Fruit fly (Drosophila melanogaster) whole organism, prepupa: ENCODE measurements around the gene CG7720.

Experiments
- CG10631 ChIP-seq: fragments of 200-800 bp; sonication (Bioruptor generic); optimal IDR thresholded peaks from 2 replicates; lab custom pipeline; 2016; ENCODE audit warnings: missing biosample characterization, missing genetic modification characterization
- CG10669 ChIP-seq: fragments of 200-800 bp; sonication (Bioruptor generic); optimal IDR thresholded peaks from 3 replicates; lab custom pipeline; 2018; ENCODE audit warnings: missing biosample characterization, mild to moderate bottlenecking, missing genetic modification characterization, moderate library complexity
- CG15336 ChIP-seq: fragments of 200-800 bp; sonication (Bioruptor generic); IDR thresholded peaks from 2 replicates; pipeline ENCODE4 v1.3.6; 2022; ENCODE audit warnings: missing biosample characterization, missing genetic modification characterization
- CG1621 ChIP-seq: fragments of 200-800 bp; sonication (Bioruptor generic); optimal IDR thresholded peaks from 3 replicates; lab custom pipeline; 2018; ENCODE audit warnings: missing biosample characterization, mild to moderate bottlenecking, missing genetic modification characterization
- CG3032 ChIP-seq: fragments of 200-800 bp; optimal IDR thresholded peaks from 2 replicates; lab custom pipeline; 2019; ENCODE audit warnings: missing biosample characterization, mild to moderate bottlenecking, missing genetic modification characterization, moderate library complexity
- CG31627 ChIP-seq: fragments of 200-800 bp; sonication (Bioruptor generic); optimal IDR thresholded peaks from 3 replicates; lab custom pipeline; 2016; ENCODE audit warnings: missing biosample characterization, missing genetic modification characterization
- CG32006 ChIP-seq: fragments of 200-800 bp; sonication (Bioruptor generic); optimal IDR thresholded peaks from 3 replicates; lab custom pipeline; 2017; ENCODE audit warnings: missing biosample characterization, mild to moderate bottlenecking, missing genetic modification characterization
- CG34406 ChIP-seq: fragments of 200-800 bp; sonication (Bioruptor generic); optimal IDR thresholded peaks from 3 replicates; lab custom pipeline; 2016; ENCODE audit warnings: missing biosample characterization, missing genetic modification characterization
- CG3919 ChIP-seq: fragments of 200-800 bp; sonication (Bioruptor generic); optimal IDR thresholded peaks from 3 replicates; lab custom pipeline; 2016; ENCODE audit warnings: missing biosample characterization, missing genetic modification characterization
- CG4318 ChIP-seq: fragments of 200-800 bp; sonication (Bioruptor generic); optimal IDR thresholded peaks from 3 replicates; lab custom pipeline; 2017; ENCODE audit warnings: missing biosample characterization, mild to moderate bottlenecking, missing genetic modification characterization
- CG6163 ChIP-seq: fragments of 200-800 bp; sonication (Bioruptor generic); IDR thresholded peaks from 3 replicates; pipeline ENCODE4 v1.3.6; 2022; ENCODE audit warnings: missing biosample characterization, missing genetic modification characterization
- CG6276 ChIP-seq: fragments of 200-800 bp; sonication (Bioruptor generic); optimal IDR thresholded peaks from 2 replicates; lab custom pipeline; 2017; ENCODE audit warnings: missing biosample characterization, mild to moderate bottlenecking, missing genetic modification characterization
- CG6808 ChIP-seq: fragments of 200-800 bp; sonication (Bioruptor generic); optimal IDR thresholded peaks from 3 replicates; lab custom pipeline; 2017; ENCODE audit warnings: missing biosample characterization, missing genetic modification characterization, mild to moderate bottlenecking, moderate library complexity, missing genetic modification reagents
- Eip75B ChIP-seq: fragments of 200-800 bp; sonication (Bioruptor generic); optimal IDR thresholded peaks from 3 replicates; lab custom pipeline; 2016; ENCODE audit warnings: missing biosample characterization, missing genetic modification characterization
- Eip78C ChIP-seq: fragments of 200-800 bp; sonication (Bioruptor generic); peaks from one replicate; lab custom pipeline; 2016; ENCODE audit warnings: missing biosample characterization, missing genetic modification characterization
- Eip93F ChIP-seq: fragments of 200-800 bp; sonication (Bioruptor generic); optimal IDR thresholded peaks from 2 replicates; lab custom pipeline; 2016; ENCODE audit warnings: missing biosample characterization, mild to moderate bottlenecking, missing genetic modification characterization
- Ets21C ChIP-seq: fragments of 200-800 bp; sonication (Bioruptor generic); optimal IDR thresholded peaks from 3 replicates; lab custom pipeline; 2016; ENCODE audit warnings: missing biosample characterization, missing genetic modification characterization
- Gug ChIP-seq: fragments of 200-800 bp; sonication (Bioruptor generic); IDR thresholded peaks from 2 replicates; pipeline ENCODE4 v1.3.6; 2022; ENCODE audit warnings: missing biosample characterization, missing genetic modification characterization
- Hr38 ChIP-seq: sonication (Bioruptor generic); optimal IDR thresholded peaks from 2 replicates; lab custom pipeline; 2016; ENCODE audit warnings: missing biosample characterization, missing genetic modification characterization
- Hr39 ChIP-seq: fragments of 200-800 bp; sonication (Bioruptor generic); optimal IDR thresholded peaks from 2 replicates; lab custom pipeline; 2016; ENCODE audit warnings: missing biosample characterization, missing genetic modification characterization
- Hr4 ChIP-seq: fragments of 200-800 bp; sonication (Bioruptor generic); optimal IDR thresholded peaks from 3 replicates; lab custom pipeline; 2016; ENCODE audit warnings: missing biosample characterization, missing genetic modification characterization
- Lpt ChIP-seq: fragments of 200-800 bp; sonication (Bioruptor generic); optimal IDR thresholded peaks from 3 replicates; lab custom pipeline; 2016; ENCODE audit warnings: missing biosample characterization, missing genetic modification characterization
- Met ChIP-seq: fragments of 200-800 bp; sonication (Bioruptor generic); optimal IDR thresholded peaks from 3 replicates; lab custom pipeline; 2016; ENCODE audit warnings: missing biosample characterization, missing genetic modification characterization
- OdsH ChIP-seq: fragments of 200-800 bp; sonication (Bioruptor generic); optimal IDR thresholded peaks from 3 replicates; lab custom pipeline; 2016; ENCODE audit warnings: missing biosample characterization, missing genetic modification characterization
- Smox ChIP-seq: fragments of 200-800 bp; sonication (Bioruptor generic); optimal IDR thresholded peaks from 3 replicates; lab custom pipeline; 2016; ENCODE audit warnings: missing biosample characterization, missing genetic modification characterization
- Sox102F ChIP-seq: fragments of 200-800 bp; sonication (Bioruptor generic); optimal IDR thresholded peaks from 2 replicates; lab custom pipeline; 2016; ENCODE audit warnings: missing biosample characterization, mild to moderate bottlenecking, missing genetic modification characterization
- Sox14 ChIP-seq: fragments of 200-800 bp; sonication (Bioruptor generic); optimal IDR thresholded peaks from 3 replicates; lab custom pipeline; 2016; ENCODE audit warnings: missing biosample characterization, missing genetic modification characterization
- Sox15 ChIP-seq: fragments of 200-800 bp; sonication (Bioruptor generic); optimal IDR thresholded peaks from 3 replicates; lab custom pipeline; 2016; ENCODE audit warnings: missing biosample characterization, missing genetic modification characterization
- achi ChIP-seq: fragments of 200-800 bp; sonication (Bioruptor generic); optimal IDR thresholded peaks from 3 replicates; lab custom pipeline; 2016; ENCODE audit warnings: missing biosample characterization, missing genetic modification characterization
- acj6 ChIP-seq: fragments of 200-800 bp; sonication (Bioruptor generic); optimal IDR thresholded peaks from 3 replicates; lab custom pipeline; 2016; ENCODE audit warnings: missing biosample characterization, missing genetic modification characterization
- cyc ChIP-seq: fragments of 200-800 bp; sonication (Bioruptor generic); optimal IDR thresholded peaks from 3 replicates; lab custom pipeline; 2016; ENCODE audit warnings: missing biosample characterization, missing genetic modification characterization
- eg ChIP-seq: fragments of 200-800 bp; sonication (Bioruptor generic); IDR thresholded peaks from 3 replicates; pipeline ENCODE4 v1.3.6; 2022; ENCODE audit warnings: missing biosample characterization, missing genetic modification characterization
- fd85E ChIP-seq: fragments of 200-800 bp; sonication (Bioruptor generic); optimal IDR thresholded peaks from 3 replicates; lab custom pipeline; 2016; ENCODE audit warnings: missing biosample characterization, missing genetic modification characterization
- fkh ChIP-seq: fragments of 200-800 bp; sonication (Bioruptor generic); optimal IDR thresholded peaks from 3 replicates; lab custom pipeline; 2017; ENCODE audit warnings: missing biosample characterization, mild to moderate bottlenecking, missing genetic modification characterization, moderate library complexity
- lz ChIP-seq: fragments of 200-800 bp; sonication (Bioruptor generic); optimal IDR thresholded peaks from 3 replicates; lab custom pipeline; 2016; ENCODE audit warnings: missing biosample characterization, missing genetic modification characterization
- net ChIP-seq: fragments of 200-800 bp; sonication (Bioruptor generic); optimal IDR thresholded peaks from 3 replicates; lab custom pipeline; 2016; ENCODE audit warnings: missing biosample characterization, missing genetic modification characterization
- pdm3 ChIP-seq: fragments of 200-800 bp; sonication (Bioruptor generic); optimal IDR thresholded peaks from 3 replicates; lab custom pipeline; 2016; ENCODE audit warnings: missing biosample characterization, missing genetic modification characterization
- salr ChIP-seq, 2 experiments: fragments of 200-800 bp; sonication (Bioruptor generic); optimal IDR thresholded peaks; 3 replicates each; lab custom pipeline; 2016 to 2018; ENCODE audit warnings: missing biosample characterization in 2 of 2, missing genetic modification characterization in 2 of 2, mild to moderate bottlenecking in 1 of 2
- ss ChIP-seq, 2 experiments: fragments of 200-800 bp; sonication (Bioruptor generic); optimal IDR thresholded peaks; 2 replicates in 1 of 2; 3 replicates in 1 of 2; lab custom pipeline; 2017 to 2018; ENCODE audit warnings: mild to moderate bottlenecking in 2 of 2, missing biosample characterization in 2 of 2, missing genetic modification characterization in 2 of 2, moderate library complexity in 1 of 2
- topi ChIP-seq: fragments of 200-800 bp; sonication (Bioruptor generic); optimal IDR thresholded peaks from 3 replicates; lab custom pipeline; 2016; ENCODE audit warnings: missing biosample characterization, missing genetic modification characterization
- vri ChIP-seq: fragments of 200-800 bp; sonication (Bioruptor generic); optimal IDR thresholded peaks from 3 replicates; lab custom pipeline; 2016; ENCODE audit warnings: missing biosample characterization, mild to moderate bottlenecking, missing genetic modification characterization

Gene CG7720

DNA sequence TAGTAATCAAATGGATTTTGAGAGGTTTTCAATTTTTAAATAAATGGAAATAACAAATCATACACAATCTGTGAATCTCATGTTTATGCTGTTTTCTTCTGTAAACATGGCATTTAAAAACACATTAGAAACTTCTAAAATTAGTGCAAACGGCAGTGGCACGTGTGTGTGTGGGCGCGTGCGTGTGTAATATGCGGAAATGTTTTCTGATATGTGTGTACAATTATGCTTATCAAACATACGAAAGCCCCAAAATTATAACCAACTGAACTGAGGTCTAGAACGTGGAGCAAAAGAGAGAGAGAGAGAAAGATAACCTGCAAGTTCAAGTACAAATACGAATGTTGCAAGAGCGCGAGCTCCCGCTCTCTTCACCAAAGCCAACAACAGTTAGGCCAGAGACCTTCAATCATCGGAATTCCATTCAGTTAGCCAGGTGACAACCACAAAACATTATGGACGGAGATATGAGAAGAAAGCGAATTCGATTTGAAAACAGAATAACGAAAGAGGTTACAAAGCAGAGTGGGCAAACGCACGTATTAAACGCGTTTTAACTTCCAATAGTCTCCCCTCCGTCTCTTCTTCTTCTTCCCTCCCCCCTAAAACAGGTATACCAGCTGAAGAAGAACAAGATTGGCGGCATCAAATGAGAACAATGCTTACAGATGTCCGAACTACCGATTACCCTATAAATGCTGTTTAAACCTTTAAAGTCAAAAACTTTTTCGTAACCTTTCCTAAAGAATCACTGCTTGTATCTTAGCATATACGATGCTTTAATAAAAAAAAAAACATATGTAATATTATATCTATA lies 53.7 kb downstream of the CG7720 start (continued):
- TF ChIP-seq CG10669 (GFP tag; lab: Kevin White, UChicago) (peak; percentile 87), CG31627 (GFP tag; lab: Kevin White, UChicago) (peak; percentile 94), achi (GFP tag; lab: Kevin White, UChicago) (peak; percentile 93), acj6 (peak; percentile 93), eg (GFP tag; lab: Robert Waterston, UW) (peak; percentile 95), CG10631 (GFP tag; lab: Kevin White, UChicago) (peak; percentile 94), CG6163 (GFP tag; lab: Robert Waterston, UW) (peak; percentile 96), cyc (GFP tag; lab: Kevin White, UChicago) (peak; percentile 95), ss (GFP tag; optimal IDR thresholded peaks at IDR 0.05; lab: Kevin White, UChicago) (peak; percentile 80 to 84), OdsH (GFP tag; lab: Kevin White, UChicago) (peak; percentile 95), Hr39 (GFP tag; lab: Kevin White, UChicago) (peak; percentile 91), Eip75B (GFP tag; lab: Kevin White, UChicago) (peak; percentile 86), net (GFP tag; lab: Kevin White, UChicago) (peak; percentile 88), CG4318 (GFP tag; lab: Kevin White, UChicago) (peak; percentile 81), lz (GFP tag; lab: Kevin White, UChicago) (peak; percentile 96), CG3919 (peak; percentile 95), CG3032 (tag; lab: Kevin White, UChicago) (peak; percentile 87), Hr4 (GFP tag; lab: Kevin White, UChicago) (peak; percentile 84), CG6808 (GFP tag; lab: Kevin White, UChicago) (peak; percentile 83), Eip78C (peak; percentile 98), Sox102F (peak; percentile 96), Sox14 (GFP tag; lab: Kevin White, UChicago) (peak; percentile 92), Lpt (GFP tag; lab: Kevin White, UChicago) (peak; percentile 92), Eip93F (peak; percentile 95), CG34406 (GFP tag; lab: Kevin White, UChicago) (peak; percentile 94), vri (GFP tag; lab: Kevin White, UChicago) (peak; percentile 90), pdm3 (GFP tag; lab: Kevin White, UChicago) (peak; percentile 90), topi (peak; percentile 95), Gug (peak; percentile 87)

DNA sequence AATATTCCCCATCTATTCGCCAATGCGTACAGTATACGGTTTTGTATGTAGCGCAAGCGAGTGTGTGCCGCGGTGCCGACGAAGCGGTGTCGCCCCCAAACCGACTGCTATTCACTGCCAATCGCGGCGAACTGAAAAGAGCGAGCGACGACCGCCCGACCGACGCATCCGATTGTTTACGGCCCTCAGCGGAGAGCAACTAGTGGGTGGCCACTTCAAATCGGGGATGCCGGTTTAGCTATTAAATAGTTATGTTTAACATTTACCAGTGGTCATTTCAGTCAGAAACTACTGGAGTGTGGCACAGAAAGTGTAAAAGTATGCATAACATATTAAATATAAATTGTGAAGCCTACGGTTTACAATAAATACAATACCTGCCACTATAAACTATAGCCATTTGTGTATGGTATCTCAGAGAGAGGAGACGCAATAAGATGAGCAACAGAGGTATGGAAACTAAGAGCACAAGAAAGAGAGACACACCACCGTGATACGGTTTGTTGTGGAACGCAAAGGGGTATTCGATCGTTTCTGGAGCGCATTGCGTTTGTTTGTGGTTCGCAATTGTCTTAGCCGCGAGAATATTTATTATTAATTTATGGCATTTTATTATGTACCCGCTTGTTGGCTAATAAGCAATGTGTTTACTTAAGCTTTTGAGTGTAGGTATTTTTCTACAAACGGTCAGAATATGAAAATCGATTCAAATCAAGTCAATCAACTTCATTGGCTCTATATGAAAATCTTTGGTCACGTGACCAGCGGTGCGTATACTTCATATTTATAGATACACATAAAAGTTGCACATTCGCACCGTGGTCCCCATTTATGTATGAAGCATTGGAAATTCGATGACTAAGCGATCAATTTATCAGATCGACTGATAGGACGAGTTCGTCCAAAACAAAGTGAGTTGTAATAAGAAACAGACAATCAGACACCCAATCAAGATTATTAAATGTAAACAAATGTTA lies 54.7 kb downstream of the CG7720 start:
- TF ChIP-seq Smox (GFP tag; lab: Kevin White, UChicago) (peak; percentile 10), CG1621 (peak; percentile 4), fd85E (GFP tag; lab: Kevin White, UChicago) (no peak), CG6163 (GFP tag; lab: Robert Waterston, UW) (peak; percentile 47; the same call in 1 of the 3 replicates), Eip78C (peak; percentile 76), CG32006 (GFP tag; lab: Kevin White, UChicago) (no peak), CG3919 (no peak), Ets21C (GFP tag; lab: Kevin White, UChicago) (no peak), Sox15 (GFP tag; lab: Kevin White, UChicago) (no peak), CG6808 (GFP tag; lab: Kevin White, UChicago) (no peak), CG6276 (GFP tag; lab: Kevin White, UChicago) (peak; percentile 7), vri (GFP tag; lab: Kevin White, UChicago) (peak; percentile 13), salr (GFP tag; optimal IDR thresholded peaks at IDR 0.05; lab: Kevin White, UChicago) (no peak), CG10631 (GFP tag; lab: Kevin White, UChicago) (no peak), Hr38 (GFP tag; lab: Kevin White, UChicago) (no peak), CG15336 (GFP tag; lab: Robert Waterston, UW) (peak; percentile 21; the same call in 1 of the 2 replicates), Hr4 (GFP tag; lab: Kevin White, UChicago) (no peak), Met (GFP tag; lab: Kevin White, UChicago) (peak; percentile 24), Sox102F (no peak), Lpt (GFP tag; lab: Kevin White, UChicago) (no peak), fkh (GFP tag; lab: Kevin White, UChicago) (peak; percentile 40), lz (GFP tag; lab: Kevin White, UChicago) (no peak)
- TF ChIP-seq, all 60 proteins: peak for 9
